Fruit fly (Drosophila melanogaster): Measurements from ENCODE around the gene Dd.

Gene Dd

dm6 chrX:21281039-21281911, 42.5 kb downstream of the Dd start, which contains the start of gene Mnr:
Gene Mnr (minus strand): TSS chrX:21281171.
- TF ChIP-seq CG5204 (GFP tag; optimal IDR thresholded peaks at IDR 0.05) (no peak), tj (GFP tag; optimal IDR thresholded peaks at IDR 0.05) (peak; percentile 90), Crg-1 (GFP tag; optimal IDR thresholded peaks at IDR 0.05) (no peak), cnc (optimal IDR thresholded peaks at IDR 0.05) (no peak), Clk (GFP tag; optimal IDR thresholded peaks at IDR 0.05) (no peak), CG7045 (GFP tag; optimal IDR thresholded peaks at IDR 0.05) (no peak), CG33017 (tag; optimal IDR thresholded peaks at IDR 0.05) (no peak), bab1 (GFP tag; optimal IDR thresholded peaks at IDR 0.05) (no peak), cic (GFP tag; optimal IDR thresholded peaks at IDR 0.05) (peak; percentile 55), Hr96 (GFP tag; optimal IDR thresholded peaks at IDR 0.05) (peak; percentile 47), CG14711 (tag; optimal IDR thresholded peaks at IDR 0.05) (no peak), toe (GFP tag; optimal IDR thresholded peaks at IDR 0.05) (no peak), ovo (GFP tag; optimal IDR thresholded peaks at IDR 0.05) (peak; percentile 47), CG1620 (GFP tag; optimal IDR thresholded peaks at IDR 0.05) (no peak), CG12768 (GFP tag; optimal IDR thresholded peaks at IDR 0.05) (peak; percentile 34), pad (GFP tag; optimal IDR thresholded peaks at IDR 0.05) (peak; percentile 8), CG7101 (tag; optimal IDR thresholded peaks at IDR 0.05) (no peak), kay (GFP tag; ENCODE audit: borderline replicate concordance) (no peak), CG11617 (GFP tag; optimal IDR thresholded peaks at IDR 0.05) (no peak), Mnt (GFP tag; optimal IDR thresholded peaks at IDR 0.05) (peak; percentile 85)

- TF ChIP-seq CG1620 (GFP tag; optimal IDR thresholded peaks at IDR 0.05): no peak
- TF ChIP-seq kay (GFP tag; ENCODE audit: borderline replicate concordance): peak; percentile 76
- TF ChIP-seq Hr96 (GFP tag; optimal IDR thresholded peaks at IDR 0.05): no peak
- TF ChIP-seq Clk (GFP tag; optimal IDR thresholded peaks at IDR 0.05): no peak
These were observed 43.2 kb downstream of the Dd start for dm6 chrX:21280629-21281028.

DNA sequence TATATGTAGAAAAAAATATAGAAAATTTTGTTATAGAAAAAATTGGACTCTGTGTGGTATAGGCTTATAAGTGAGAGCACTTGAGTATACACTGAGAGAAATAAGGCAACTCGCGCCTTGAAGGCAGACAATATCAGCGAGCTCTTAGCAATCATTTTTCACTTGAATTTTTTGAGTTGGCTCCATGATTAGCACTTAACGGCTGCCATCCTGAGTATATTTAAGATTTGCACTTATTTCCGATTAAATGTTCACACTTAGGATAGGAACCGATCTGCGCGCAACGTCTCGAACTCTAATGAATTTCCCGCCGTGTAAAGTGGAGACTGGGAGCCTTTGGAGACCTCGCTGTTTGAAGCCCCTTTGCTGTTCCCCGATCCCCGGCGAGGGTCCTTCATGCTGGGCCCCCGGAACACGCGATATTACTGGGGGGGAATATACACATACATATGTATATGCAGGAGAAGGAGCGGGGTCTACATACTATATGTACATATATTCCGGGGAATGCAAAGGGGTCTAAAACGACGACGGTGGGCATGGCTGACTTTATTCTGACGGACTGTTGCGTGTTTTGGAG, 44.4 kb downstream of the Dd start:
- no peak for TF ChIP-seq Hr96 (GFP tag; optimal IDR thresholded peaks at IDR 0.05)
- no peak for TF ChIP-seq CG33017 (tag; optimal IDR thresholded peaks at IDR 0.05)
- TF ChIP-seq CG7045 (GFP tag; optimal IDR thresholded peaks at IDR 0.05): no peak
- no peak for TF ChIP-seq pad (GFP tag; optimal IDR thresholded peaks at IDR 0.05)
- TF ChIP-seq tj (GFP tag; optimal IDR thresholded peaks at IDR 0.05): no peak
- no peak for TF ChIP-seq toe (GFP tag; optimal IDR thresholded peaks at IDR 0.05)
- TF ChIP-seq Clk (GFP tag; optimal IDR thresholded peaks at IDR 0.05): no peak
- TF ChIP-seq ovo (GFP tag; optimal IDR thresholded peaks at IDR 0.05): no peak
- TF ChIP-seq bab1 (GFP tag; optimal IDR thresholded peaks at IDR 0.05): no peak
- TF ChIP-seq kay (GFP tag; ENCODE audit: borderline replicate concordance): no peak
- no peak for TF ChIP-seq cic (GFP tag; optimal IDR thresholded peaks at IDR 0.05)
- no peak for TF ChIP-seq CG12768 (GFP tag; optimal IDR thresholded peaks at IDR 0.05)

- TF ChIP-seq cic (GFP tag; optimal IDR thresholded peaks at IDR 0.05) (peak; percentile 69), CG5204 (GFP tag; optimal IDR thresholded peaks at IDR 0.05) (no peak)
These were observed 47.3 kb downstream of the Dd start for dm6 chrX:21276494-21276893.
